Fruit fly (Drosophila melanogaster) whole organism, embryonic: ENCODE measurements around the gene alpha-Man-Ia.

ENCODE experiments used
- CG10147 ChIP-seq: fragments of 200-800 bp; sonication (Bioruptor generic); optimal IDR thresholded peaks from 2 replicates; lab custom pipeline; 2019; ENCODE audit warnings: missing biosample characterization, mild to moderate bottlenecking, missing genetic modification characterization, moderate library complexity
- CG10431 ChIP-seq: fragments of 200-800 bp; sonication (Bioruptor generic); optimal IDR thresholded peaks from 3 replicates; lab custom pipeline; 2018; ENCODE audit warnings: missing biosample characterization, mild to moderate bottlenecking, missing genetic modification characterization
- CG10565 ChIP-seq: fragments of 200-800 bp; sonication (Bioruptor generic); optimal IDR thresholded peaks from 3 replicates; lab custom pipeline; 2016; ENCODE audit warnings: missing biosample characterization, mild to moderate bottlenecking, missing genetic modification characterization
- CG10959 ChIP-seq: fragments of 200-800 bp; sonication (Bioruptor generic); IDR thresholded peaks from 2 replicates; pipeline ENCODE4 v1.3.6; 2022; ENCODE audit warnings: missing biosample characterization, missing genetic modification characterization
- CG12071 ChIP-seq: fragments of 200-800 bp; sonication (Bioruptor generic); optimal IDR thresholded peaks from 3 replicates; lab custom pipeline; 2018; ENCODE audit warnings: missing biosample characterization, mild to moderate bottlenecking, missing genetic modification characterization
- CG12236 ChIP-seq: fragments of 200-800 bp; sonication (Bioruptor generic); optimal IDR thresholded peaks from 2 replicates; lab custom pipeline; 2016; ENCODE audit warnings: missing biosample characterization, missing genetic modification characterization
- CG1233 ChIP-seq: fragments of 200-800 bp; sonication (Bioruptor generic); optimal IDR thresholded peaks from 4 replicates; lab custom pipeline; 2018; ENCODE audit warnings: missing biosample characterization, mild to moderate bottlenecking, missing genetic modification characterization
- CG13123 ChIP-seq: fragments of 200-800 bp; sonication (Bioruptor generic); optimal IDR thresholded peaks from 2 replicates; lab custom pipeline; 2016; ENCODE audit warnings: missing biosample characterization, missing genetic modification characterization
- CG14965 ChIP-seq: fragments of 200-800 bp; sonication (Bioruptor generic); optimal IDR thresholded peaks from 2 replicates; lab custom pipeline; 2016; ENCODE audit warnings: missing biosample characterization, missing genetic modification characterization, borderline replicate concordance
- CG17361 ChIP-seq: fragments of 200-800 bp; sonication (Bioruptor generic); IDR thresholded peaks from 3 replicates; pipeline ENCODE4 v1.3.6; 2022; ENCODE audit warnings: missing biosample characterization, missing genetic modification characterization
- CG18599 ChIP-seq: fragments of 200-800 bp; sonication (Bioruptor generic); optimal IDR thresholded peaks from 3 replicates; lab custom pipeline; 2017; ENCODE audit warnings: missing biosample characterization, missing genetic modification characterization, mild to moderate bottlenecking, moderate library complexity, missing genetic modification reagents
- CG2678 ChIP-seq: fragments of 200-800 bp; sonication (Bioruptor generic); optimal IDR thresholded peaks from 3 replicates; lab custom pipeline; 2019; ENCODE audit warnings: missing biosample characterization, mild to moderate bottlenecking, missing genetic modification characterization, moderate library complexity
- CG2875 ChIP-seq: fragments of 200-800 bp; sonication (Bioruptor generic); optimal IDR thresholded peaks from 2 replicates; lab custom pipeline; 2017; ENCODE audit warnings: missing biosample characterization, mild to moderate bottlenecking, missing genetic modification characterization, missing genetic modification reagents
- CG3847 ChIP-seq: fragments of 200-800 bp; sonication (Bioruptor generic); IDR thresholded peaks from 2 replicates; pipeline ENCODE4 v1.3.6; 2022; ENCODE audit warnings: missing biosample characterization, missing genetic modification characterization
- CG3995 ChIP-seq: fragments of 200-800 bp; sonication (Bioruptor generic); optimal IDR thresholded peaks from 3 replicates; lab custom pipeline; 2016; ENCODE audit warnings: missing biosample characterization, missing genetic modification characterization
- CG4424 ChIP-seq: fragments of 200-800 bp; sonication (Bioruptor generic); optimal IDR thresholded peaks from 3 replicates; lab custom pipeline; 2016; ENCODE audit warnings: missing biosample characterization, missing genetic modification characterization
- CG6689 ChIP-seq: fragments of 200-800 bp; sonication (Bioruptor generic); IDR thresholded peaks from 2 replicates; pipeline ENCODE4 v1.3.6; 2022; ENCODE audit warnings: missing biosample characterization, missing genetic modification characterization
- CG6765 ChIP-seq: fragments of 200-800 bp; sonication (Bioruptor generic); optimal IDR thresholded peaks from 3 replicates; lab custom pipeline; 2017; ENCODE audit warnings: missing biosample characterization, mild to moderate bottlenecking, missing genetic modification characterization
- CrebB ChIP-seq: fragments of 200-800 bp; sonication (Bioruptor generic); optimal IDR thresholded peaks from 3 replicates; lab custom pipeline; 2018; ENCODE audit warnings: missing biosample characterization, mild to moderate bottlenecking, missing genetic modification characterization
- Dbx ChIP-seq: fragments of 200-800 bp; sonication (Bioruptor generic); IDR thresholded peaks from 3 replicates; pipeline ENCODE4 v1.3.6; 2022; ENCODE audit warnings: missing biosample characterization, missing genetic modification characterization
- Dref ChIP-seq: fragments of 200-800 bp; sonication (Bioruptor generic); IDR thresholded peaks from 2 replicates; pipeline ENCODE4 v1.3.6; 2022; ENCODE audit warnings: missing biosample characterization, missing genetic modification characterization
- E2f1 ChIP-seq: fragments of 200-800 bp; sonication (Bioruptor generic); IDR thresholded peaks from 2 replicates; pipeline ENCODE4 v1.3.6; 2022; ENCODE audit warnings: missing biosample characterization, missing genetic modification characterization
- Fer2 ChIP-seq: fragments of 200-800 bp; sonication (Bioruptor generic); optimal IDR thresholded peaks from 2 replicates; lab custom pipeline; 2018; ENCODE audit warnings: missing biosample characterization, mild to moderate bottlenecking, missing genetic modification characterization, moderate library complexity
- HHEX ChIP-seq: fragments of 200-800 bp; sonication (Bioruptor generic); optimal IDR thresholded peaks from 3 replicates; lab custom pipeline; 2017; ENCODE audit warnings: missing biosample characterization, mild to moderate bottlenecking, missing genetic modification characterization, missing genetic modification reagents
- HLH4C ChIP-seq: fragments of 200-800 bp; sonication (Bioruptor generic); IDR thresholded peaks from 3 replicates; pipeline ENCODE4 v1.3.6; 2022; ENCODE audit warnings: missing biosample characterization, missing genetic modification characterization; ENCODE audit not compliant: partially characterized antibody
- Kr ChIP-seq: fragments of 200-800 bp; sonication (Bioruptor generic); optimal IDR thresholded peaks from 2 replicates; lab custom pipeline; 2017; ENCODE audit warnings: missing biosample characterization, mild to moderate bottlenecking, missing genetic modification characterization
- Med ChIP-seq: fragments of 200-800 bp; sonication (Bioruptor generic); peaks from one replicate; lab custom pipeline; 2016; ENCODE audit warnings: missing biosample characterization, missing genetic modification characterization, mild to moderate bottlenecking, inconsistent platforms, moderate library complexity
- Oli ChIP-seq: fragments of 200-800 bp; sonication (Bioruptor generic); optimal IDR thresholded peaks from 2 replicates; lab custom pipeline; 2018; ENCODE audit warnings: missing biosample characterization, mild to moderate bottlenecking, missing genetic modification characterization, moderate library complexity
- Optix ChIP-seq: fragments of 200-800 bp; sonication (Bioruptor generic); IDR thresholded peaks from 3 replicates; pipeline ENCODE4 v1.3.6; 2022; ENCODE audit warnings: missing biosample characterization, missing genetic modification characterization
- ab ChIP-seq: fragments of 200-800 bp; sonication (Bioruptor generic); optimal IDR thresholded peaks from 2 replicates; lab custom pipeline; 2016; ENCODE audit warnings: missing biosample characterization, missing genetic modification characterization
- cad ChIP-seq: fragments of >200 bp; optimal IDR thresholded peaks from 2 replicates; lab custom pipeline; 2017; ENCODE audit warnings: missing biosample characterization, missing genetic modification characterization
- caup ChIP-seq: fragments of 200-800 bp; sonication (Bioruptor generic); optimal IDR thresholded peaks from 3 replicates; lab custom pipeline; 2017; ENCODE audit warnings: missing biosample characterization, mild to moderate bottlenecking, missing genetic modification characterization, moderate library complexity; ENCODE audit not compliant: severe bottlenecking
- cg ChIP-seq: fragments of 200-800 bp; sonication (Bioruptor generic); optimal IDR thresholded peaks from 3 replicates; lab custom pipeline; 2019; ENCODE audit warnings: missing biosample characterization, mild to moderate bottlenecking, missing genetic modification characterization, moderate library complexity
- corto ChIP-seq: fragments of 200-800 bp; sonication (Bioruptor generic); optimal IDR thresholded peaks from 2 replicates; lab custom pipeline; 2016; ENCODE audit warnings: missing biosample characterization, mild to moderate bottlenecking, missing genetic modification characterization, moderate library complexity
- dimm ChIP-seq: fragments of 200-800 bp; sonication (Bioruptor generic); IDR thresholded peaks from 2 replicates; pipeline ENCODE4 v1.3.6; 2022; ENCODE audit warnings: missing biosample characterization, missing genetic modification characterization
- grau ChIP-seq: fragments of 200-800 bp; optimal IDR thresholded peaks from 3 replicates; lab custom pipeline; 2019; ENCODE audit warnings: missing biosample characterization, mild to moderate bottlenecking, missing genetic modification characterization, moderate library complexity
- gro ChIP-seq: fragments of 200-800 bp; sonication (Bioruptor generic); optimal IDR thresholded peaks from 2 replicates; lab custom pipeline; 2016; ENCODE audit warnings: missing biosample characterization, missing genetic modification characterization
- inv ChIP-seq: fragments of 200-800 bp; sonication (Bioruptor generic); IDR thresholded peaks from 2 replicates; pipeline ENCODE4 v1.3.6; 2022; ENCODE audit warnings: missing biosample characterization, missing genetic modification characterization; ENCODE audit not compliant: partially characterized antibody
- ken ChIP-seq: fragments of 200-800 bp; sonication (Bioruptor generic); IDR thresholded peaks from 3 replicates; pipeline ENCODE4 v1.3.6; 2022; ENCODE audit warnings: missing biosample characterization, missing genetic modification characterization
- mam ChIP-seq: fragments of 200-800 bp; sonication (Bioruptor generic); optimal IDR thresholded peaks from 3 replicates; lab custom pipeline; 2016; ENCODE audit warnings: missing biosample characterization, missing genetic modification characterization
- org-1 ChIP-seq: fragments of 200-800 bp; sonication (Bioruptor generic); optimal IDR thresholded peaks from 2 replicates; lab custom pipeline; 2017; ENCODE audit warnings: missing biosample characterization, missing genetic modification characterization
- peb ChIP-seq: fragments of 200-800 bp; sonication (Bioruptor generic); IDR thresholded peaks from 2 replicates; pipeline ENCODE4 v1.3.6; 2022; ENCODE audit warnings: missing biosample characterization, missing genetic modification characterization
- pzg ChIP-seq: fragments of 200-800 bp; sonication (Bioruptor generic); optimal IDR thresholded peaks from 3 replicates; lab custom pipeline; 2018; ENCODE audit warnings: missing biosample characterization, mild to moderate bottlenecking, missing genetic modification characterization, moderate library complexity
- schlank ChIP-seq: fragments of 200-800 bp; sonication (Bioruptor generic); optimal IDR thresholded peaks from 2 replicates; lab custom pipeline; 2018; ENCODE audit warnings: missing biosample characterization, mild to moderate bottlenecking, missing genetic modification characterization
- ssp ChIP-seq: fragments of 200-800 bp; sonication (Bioruptor generic); IDR thresholded peaks from 2 replicates; pipeline ENCODE4 v1.3.6; 2022; ENCODE audit warnings: missing biosample characterization, missing genetic modification characterization
- toy ChIP-seq: fragments of 200-800 bp; sonication (Bioruptor generic); IDR thresholded peaks from 2 replicates; pipeline ENCODE4 v1.3.6; 2022; ENCODE audit warnings: missing biosample characterization, missing genetic modification characterization
- tup ChIP-seq: fragments of 200-800 bp; sonication (Bioruptor generic); optimal IDR thresholded peaks from 2 replicates; lab custom pipeline; 2016; ENCODE audit warnings: missing biosample characterization, mild to moderate bottlenecking, missing genetic modification characterization, moderate library complexity
- vnd ChIP-seq: fragments of 200-800 bp; sonication (Bioruptor generic); IDR thresholded peaks from 3 replicates; pipeline ENCODE4 v1.3.6; 2022; ENCODE audit warnings: missing biosample characterization, missing genetic modification characterization; ENCODE audit not compliant: partially characterized antibody
- zen ChIP-seq: fragments of 200-800 bp; sonication (Bioruptor generic); optimal IDR thresholded peaks from 3 replicates; lab custom pipeline; 2018; ENCODE audit warnings: missing biosample characterization, mild to moderate bottlenecking, missing genetic modification characterization, moderate library complexity
- zen2 ChIP-seq: fragments of 200-800 bp; sonication (Bioruptor generic); IDR thresholded peaks from 3 replicates; pipeline ENCODE4 v1.3.6; 2022; ENCODE audit warnings: missing biosample characterization, missing genetic modification characterization; ENCODE audit not compliant: partially characterized antibody

Gene alpha-Man-Ia

dm6 chrX:10365748-10366415 is 40.1 kb upstream of the alpha-Man-Ia start (continued):
- TF ChIP-seq CG3847 (GFP tag; lab: Robert Waterston, UW) (no peak), peb (GFP tag; lab: Robert Waterston, UW) (no peak), CG12071 (GFP tag; lab: Kevin White, UChicago) (no peak), zen2 (GFP tag; lab: Robert Waterston, UW) (peak; percentile 87), HLH4C (GFP tag; lab: Robert Waterston, UW) (peak; percentile 97), dimm (GFP tag; lab: Robert Waterston, UW) (no peak), CG10565 (GFP tag; lab: Kevin White, UChicago) (no peak), toy (GFP tag; lab: Robert Waterston, UW) (no peak), CG12236 (GFP tag; lab: Kevin White, UChicago) (no peak), pzg (peak; percentile 79), CG10147 (GFP tag; lab: Kevin White, UChicago) (no peak), CG4424 (GFP tag; lab: Kevin White, UChicago) (no peak), CG2875 (GFP tag; lab: Kevin White, UChicago) (no peak), CG18599 (GFP tag; lab: Kevin White, UChicago) (no peak), CG13123 (GFP tag; lab: Kevin White, UChicago) (no peak), ken (GFP tag; lab: Robert Waterston, UW) (peak; percentile 19; the same call in 1 of the 3 replicates), Oli (no peak), cad (GFP tag; lab: Kevin White, UChicago) (no peak), Kr (GFP tag; lab: Kevin White, UChicago) (no peak), Dref (peak; percentile 95), CG1233 (GFP tag; lab: Kevin White, UChicago) (no peak), org-1 (GFP tag; lab: Kevin White, UChicago) (peak; percentile 8), CG6765 (peak; percentile 36), E2f1 (no peak), cg (GFP tag; lab: Kevin White, UChicago) (peak; percentile 97), grau (tag; lab: Kevin White, UChicago) (peak; percentile 3), gro (GFP tag; lab: Kevin White, UChicago) (peak; percentile 33), CG6689 (GFP tag; lab: Robert Waterston, UW) (no peak), schlank (tag; lab: Kevin White, UChicago) (no peak), corto (GFP tag; lab: Kevin White, UChicago) (no peak), CG14965 (no peak), ssp (GFP tag; lab: Robert Waterston, UW) (no peak), inv (GFP tag; lab: Robert Waterston, UW) (peak; percentile 83), CG17361 (GFP tag; lab: Robert Waterston, UW) (peak; percentile 21; the same call in 1 of the 3 replicates), tup (no peak), zen (tag; lab: Kevin White, UChicago) (no peak), vnd (GFP tag; lab: Robert Waterston, UW) (peak; percentile 93), CG10959 (GFP tag; lab: Robert Waterston, UW) (no peak), CG2678 (tag; lab: Kevin White, UChicago) (peak; percentile 26), Optix (GFP tag; lab: Robert Waterston, UW) (no peak), Fer2 (tag; lab: Kevin White, UChicago) (no peak), ab (GFP tag; lab: Kevin White, UChicago) (no peak), CrebB (tag; lab: Kevin White, UChicago) (no peak), HHEX (GFP tag; lab: Kevin White, UChicago) (peak; percentile 42), CG10431 (GFP tag; lab: Kevin White, UChicago) (no peak), CG3995 (GFP tag; lab: Kevin White, UChicago) (no peak), Dbx (GFP tag; lab: Robert Waterston, UW) (0 out of 3 replicates have a peak, but pooled peaks have one; percentile 52), caup (GFP tag; lab: Kevin White, UChicago) (peak; percentile 15), Med (GFP tag; lab: Kevin White, UChicago) (peak; percentile 71), mam (GFP tag; lab: Kevin White, UChicago) (no peak)
